Fruit fly (Drosophila melanogaster) whole organism, adult: ENCODE measurements around the gene mRpL35.

Source experiments
- CG11617 ChIP-seq: fragments of 200-800 bp; sonication (Bioruptor generic); optimal IDR thresholded peaks from 2 replicates; lab custom pipeline; 2017; ENCODE audit warnings: mild to moderate bottlenecking, missing biosample characterization, missing genetic modification reagents, missing genetic modification characterization
- CG12768 ChIP-seq: fragments of 200-800 bp; sonication (Bioruptor generic); optimal IDR thresholded peaks from 2 replicates; lab custom pipeline; 2017; ENCODE audit warnings: missing biosample characterization, missing genetic modification characterization, mild to moderate bottlenecking, moderate library complexity, missing genetic modification reagents
- CG14711 ChIP-seq: fragments of 200-800 bp; sonication (Bioruptor generic); optimal IDR thresholded peaks from 2 replicates; lab custom pipeline; 2018; ENCODE audit warnings: missing biosample characterization, mild to moderate bottlenecking, missing genetic modification characterization, moderate library complexity
- CG1620 ChIP-seq: fragments of 200-800 bp; sonication (Bioruptor generic); optimal IDR thresholded peaks from 2 replicates; lab custom pipeline; 2016; ENCODE audit warnings: missing biosample characterization, missing genetic modification characterization
- CG33017 ChIP-seq: fragments of 200-800 bp; sonication (Bioruptor generic); optimal IDR thresholded peaks from 2 replicates; lab custom pipeline; 2018; ENCODE audit warnings: missing biosample characterization, mild to moderate bottlenecking, missing genetic modification characterization, moderate library complexity
- CG5204 ChIP-seq: fragments of 200-800 bp; sonication (Bioruptor generic); optimal IDR thresholded peaks from 2 replicates; lab custom pipeline; 2016; ENCODE audit warnings: missing biosample characterization, missing genetic modification characterization
- CG7045 ChIP-seq: fragments of 200-800 bp; sonication (Bioruptor generic); optimal IDR thresholded peaks from 2 replicates; lab custom pipeline; 2017; ENCODE audit warnings: missing biosample characterization, mild to moderate bottlenecking, missing genetic modification characterization
- CG7101 ChIP-seq: fragments of 200-800 bp; sonication (Bioruptor generic); optimal IDR thresholded peaks from 2 replicates; lab custom pipeline; 2018; ENCODE audit warnings: missing biosample characterization, mild to moderate bottlenecking, missing genetic modification characterization, moderate library complexity
- Clk ChIP-seq: fragments of 200-800 bp; sonication (Bioruptor generic); optimal IDR thresholded peaks from 2 replicates; lab custom pipeline; 2017; ENCODE audit warnings: missing biosample characterization, missing genetic modification characterization
- Crg-1 ChIP-seq: fragments of 200-800 bp; sonication (Bioruptor generic); optimal IDR thresholded peaks from 2 replicates; lab custom pipeline; 2016; ENCODE audit warnings: missing biosample characterization, missing genetic modification characterization
- Hr96 ChIP-seq: fragments of 200-800 bp; sonication (Bioruptor generic); optimal IDR thresholded peaks from 2 replicates; lab custom pipeline; 2016; ENCODE audit warnings: missing biosample characterization, missing genetic modification characterization
- Mnt ChIP-seq: fragments of 200-800 bp; sonication (Bioruptor generic); optimal IDR thresholded peaks from 2 replicates; lab custom pipeline; 2016; ENCODE audit warnings: missing biosample characterization, mild to moderate bottlenecking, missing genetic modification characterization
- bab1 ChIP-seq: fragments of 200-800 bp; sonication (Bioruptor generic); optimal IDR thresholded peaks from 3 replicates; lab custom pipeline; 2019; ENCODE audit warnings: missing biosample characterization, mild to moderate bottlenecking, missing genetic modification characterization, moderate library complexity
- cic ChIP-seq: fragments of 200-800 bp; sonication (Bioruptor generic); optimal IDR thresholded peaks from 2 replicates; lab custom pipeline; 2017; ENCODE audit warnings: missing biosample characterization, mild to moderate bottlenecking, missing genetic modification characterization, moderate library complexity
- cnc ChIP-seq, 2 experiments: fragments of >200 bp; optimal IDR thresholded peaks; 2 replicates each; lab custom pipeline; 2017
- kay ChIP-seq: fragments of 200-800 bp; sonication (Bioruptor generic); peaks from one replicate; lab custom pipeline; 2016; ENCODE audit warnings: missing biosample characterization, missing genetic modification characterization, borderline replicate concordance
- ovo ChIP-seq: fragments of 200-800 bp; sonication (Bioruptor generic); optimal IDR thresholded peaks from 2 replicates; lab custom pipeline; 2016; ENCODE audit warnings: missing biosample characterization, missing genetic modification characterization
- pad ChIP-seq: fragments of 200-800 bp; sonication (Bioruptor generic); optimal IDR thresholded peaks from 3 replicates; lab custom pipeline; 2017; ENCODE audit warnings: missing biosample characterization, missing genetic modification characterization, mild to moderate bottlenecking, moderate library complexity, missing genetic modification reagents
- tj ChIP-seq: fragments of 200-800 bp; sonication (Bioruptor generic); optimal IDR thresholded peaks from 3 replicates; lab custom pipeline; 2017; ENCODE audit warnings: missing biosample characterization, mild to moderate bottlenecking, missing genetic modification characterization, moderate library complexity
- toe ChIP-seq: fragments of 200-800 bp; sonication (Bioruptor generic); optimal IDR thresholded peaks from 2 replicates; lab custom pipeline; 2016; ENCODE audit warnings: missing biosample characterization, missing genetic modification characterization

mRpL35 gene

DNA sequence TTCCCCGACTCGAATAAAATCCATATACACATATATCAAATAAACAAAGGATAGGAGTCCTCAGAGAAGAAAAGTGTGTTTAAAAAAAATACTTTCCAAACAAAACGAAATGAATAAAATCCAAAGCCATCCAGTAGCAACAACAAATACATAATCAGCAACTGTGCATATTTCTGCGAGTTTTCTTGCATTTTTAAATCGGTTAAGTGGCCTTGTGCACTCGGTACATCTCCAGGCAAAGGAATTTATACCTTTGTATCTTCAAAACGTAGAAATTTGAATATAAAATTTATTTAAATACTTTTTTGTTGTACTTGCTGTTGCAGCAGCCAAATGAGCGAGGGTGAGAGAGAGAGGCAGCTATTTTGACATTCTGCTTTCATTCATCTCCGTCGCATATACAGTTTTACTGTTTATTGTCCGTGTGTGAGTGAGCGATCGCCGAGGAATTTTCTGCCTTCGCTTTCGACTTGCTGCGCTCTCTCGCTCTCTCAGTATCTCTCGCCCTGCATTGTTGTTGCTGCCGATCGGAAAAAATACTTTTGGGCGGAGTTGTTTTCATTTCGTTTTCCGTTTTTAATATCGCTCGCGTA, 19.1 kb downstream of the mRpL35 start:
- TF ChIP-seq cnc (optimal IDR thresholded peaks at IDR 0.05; lab: Kevin White, UChicago) (no peak), tj (peak; percentile 61), Mnt (no peak), CG5204 (GFP tag; lab: Kevin White, UChicago) (no peak), Hr96 (GFP tag; lab: Kevin White, UChicago) (no peak), pad (peak; percentile 26), bab1 (no peak), CG1620 (GFP tag; lab: Kevin White, UChicago) (no peak), toe (no peak), CG33017 (tag; lab: Kevin White, UChicago) (no peak), Crg-1 (no peak)

- no peak for TF ChIP-seq pad
- TF ChIP-seq CG11617 (GFP tag; lab: Kevin White, UChicago), result no peak
- no peak for TF ChIP-seq CG7045 (GFP tag; lab: Kevin White, UChicago)
- TF ChIP-seq CG33017 (tag; lab: Kevin White, UChicago), result no peak
- TF ChIP-seq CG5204 (GFP tag; lab: Kevin White, UChicago), result no peak
- TF ChIP-seq ovo (GFP tag; lab: Kevin White, UChicago), result no peak
- no peak for TF ChIP-seq CG1620 (GFP tag; lab: Kevin White, UChicago)
- TF ChIP-seq tj, result no peak
- no peak for TF ChIP-seq CG14711 (tag; lab: Kevin White, UChicago)
- TF ChIP-seq cic (GFP tag; lab: Kevin White, UChicago), result no peak
- no peak for TF ChIP-seq CG12768 (GFP tag; lab: Kevin White, UChicago)
- no peak for TF ChIP-seq cnc (optimal IDR thresholded peaks at IDR 0.05; lab: Kevin White, UChicago)
- TF ChIP-seq Hr96 (GFP tag; lab: Kevin White, UChicago), result no peak
Observed at dm6 chr3R:22042982-22043381, 19.7 kb downstream of the mRpL35 start.

DNA sequence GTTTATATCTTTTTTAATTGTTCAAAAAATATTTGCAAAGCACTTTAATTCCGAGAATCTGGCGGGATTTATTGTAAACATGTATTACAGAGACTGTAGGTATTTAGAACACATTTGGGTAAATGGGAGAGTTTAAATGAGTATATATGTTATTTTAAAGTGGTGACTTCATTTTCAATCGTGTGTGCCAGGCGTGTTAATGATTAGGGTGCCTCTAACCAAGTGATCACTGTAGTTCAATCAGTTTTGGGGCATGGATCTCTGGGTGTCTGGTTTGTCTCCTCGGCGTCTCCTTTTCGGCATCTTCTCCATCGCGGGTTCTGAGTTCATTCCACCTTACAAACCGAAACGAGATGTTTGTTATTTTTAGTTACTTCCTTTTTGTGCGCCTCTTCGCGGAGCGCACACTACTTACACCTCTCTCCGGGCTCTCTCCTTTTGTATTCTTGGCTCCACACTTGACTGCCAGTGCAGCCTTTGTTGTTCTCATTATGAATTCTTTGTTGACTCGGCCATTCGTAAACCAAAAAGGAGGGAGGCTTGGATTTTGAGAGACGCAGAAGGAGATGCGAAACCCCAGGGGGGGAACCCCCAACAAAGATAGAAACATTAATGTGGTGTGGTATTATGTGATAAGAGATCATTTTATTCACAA, 20.5 kb downstream of the mRpL35 start:
- no peak for TF ChIP-seq CG1620 (GFP tag; lab: Kevin White, UChicago)
- no peak for TF ChIP-seq CG7045 (GFP tag; lab: Kevin White, UChicago)
- TF ChIP-seq pad, result no peak
- TF ChIP-seq cic (GFP tag; lab: Kevin White, UChicago), result no peak
- no peak for TF ChIP-seq Hr96 (GFP tag; lab: Kevin White, UChicago)
- TF ChIP-seq Crg-1, result no peak
- TF ChIP-seq CG7101, result no peak
- no peak for TF ChIP-seq CG12768 (GFP tag; lab: Kevin White, UChicago)
- no peak for TF ChIP-seq CG5204 (GFP tag; lab: Kevin White, UChicago)
- no peak for TF ChIP-seq cnc (optimal IDR thresholded peaks at IDR 0.05; lab: Kevin White, UChicago)
- TF ChIP-seq toe, result no peak
- TF ChIP-seq bab1, result no peak
- no peak for TF ChIP-seq tj
- no peak for TF ChIP-seq Mnt
- no peak for TF ChIP-seq CG11617 (GFP tag; lab: Kevin White, UChicago)
- no peak for TF ChIP-seq ovo (GFP tag; lab: Kevin White, UChicago)
- TF ChIP-seq Clk (GFP tag; lab: Kevin White, UChicago), result no peak
- no peak for TF ChIP-seq CG33017 (tag; lab: Kevin White, UChicago)
- TF ChIP-seq kay, result no peak

DNA sequence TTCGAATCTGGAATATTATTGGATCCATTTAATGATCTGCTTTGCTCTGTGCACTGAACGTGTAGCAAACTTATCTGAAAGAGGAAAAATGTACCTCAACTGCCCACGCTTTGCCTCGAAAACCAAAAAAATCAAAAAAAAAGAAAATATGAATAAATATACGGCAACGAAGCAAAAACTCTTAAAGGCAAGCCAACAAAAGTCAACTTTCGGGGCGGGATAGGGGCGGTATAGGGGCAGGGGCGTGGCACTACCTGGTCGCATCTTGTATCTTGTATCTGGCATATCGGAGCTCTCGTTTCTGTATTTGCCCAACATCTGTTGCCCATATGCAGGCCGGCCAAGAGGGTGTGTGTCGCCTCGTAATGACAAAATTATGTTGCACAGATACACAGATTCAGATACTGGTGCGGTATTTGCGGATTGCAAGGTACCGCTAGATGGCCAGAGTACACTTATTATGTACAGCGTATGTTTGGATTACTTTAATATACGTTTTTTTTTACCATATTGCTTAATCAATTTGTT, 21.2 kb downstream of the mRpL35 start:
- TF ChIP-seq Clk (GFP tag; lab: Kevin White, UChicago) (no peak), CG1620 (GFP tag; lab: Kevin White, UChicago) (no peak), CG12768 (GFP tag; lab: Kevin White, UChicago) (no peak), tj (no peak), CG5204 (GFP tag; lab: Kevin White, UChicago) (no peak), CG14711 (tag; lab: Kevin White, UChicago) (no peak), bab1 (no peak), cic (GFP tag; lab: Kevin White, UChicago) (no peak), CG33017 (tag; lab: Kevin White, UChicago) (no peak), kay (no peak), toe (no peak), cnc (optimal IDR thresholded peaks at IDR 0.05; lab: Kevin White, UChicago) (no peak), Mnt (no peak), ovo (GFP tag; lab: Kevin White, UChicago) (no peak), pad (no peak), CG7101 (no peak), CG7045 (GFP tag; lab: Kevin White, UChicago) (no peak), CG11617 (GFP tag; lab: Kevin White, UChicago) (no peak)

- TF ChIP-seq kay (peak; percentile 89), bab1 (peak; percentile 30), CG1620 (GFP tag; lab: Kevin White, UChicago) (no peak)
Observed at dm6 chr3R:22046231-22046630, 22.9 kb downstream of the mRpL35 start.

- no peak for TF ChIP-seq CG1620 (GFP tag; lab: Kevin White, UChicago)
- TF ChIP-seq CG12768 (GFP tag; lab: Kevin White, UChicago), result no peak
- TF ChIP-seq tj, result peak; percentile 38
- no peak for TF ChIP-seq kay
Observed at dm6 chr3R:22046723-22047122, 23.4 kb downstream of the mRpL35 start.
